Fruit fly (Drosophila melanogaster) whole organism, adult: ENCODE data around the gene cv-c.

Experiments
- cic ChIP-seq: fragments of 200-800 bp; sonication (Bioruptor generic); optimal IDR thresholded peaks from 2 replicates; lab custom pipeline; 2017; ENCODE audit warnings: missing biosample characterization, mild to moderate bottlenecking, missing genetic modification characterization, moderate library complexity
- cnc ChIP-seq, 2 experiments: fragments of >200 bp; optimal IDR thresholded peaks; 2 replicates each; lab custom pipeline; 2017
- toe ChIP-seq: fragments of 200-800 bp; sonication (Bioruptor generic); optimal IDR thresholded peaks from 2 replicates; lab custom pipeline; 2016; ENCODE audit warnings: missing biosample characterization, missing genetic modification characterization

DNA sequence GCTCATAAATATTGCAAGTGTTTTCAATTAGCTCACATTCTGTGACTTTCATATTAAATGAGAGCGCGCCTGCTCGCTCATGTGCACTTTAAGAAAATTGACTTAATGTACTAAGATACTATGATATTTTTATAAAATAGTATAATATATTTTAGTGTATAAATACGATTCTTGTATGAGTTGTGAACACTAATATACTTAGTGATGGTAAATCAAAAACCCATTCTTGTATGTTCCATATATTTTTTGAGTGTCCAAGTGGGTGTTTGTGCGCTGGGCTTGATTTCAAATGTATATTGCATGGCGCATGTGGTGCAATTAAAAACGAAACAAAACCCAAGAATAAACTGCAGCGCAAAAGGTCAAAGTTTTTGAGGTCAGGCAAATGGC, 107.7 kb downstream of the cv-c start:
- no peak for TF ChIP-seq cic (GFP tag; lab: Kevin White, UChicago)
- no peak for TF ChIP-seq cnc (optimal IDR thresholded peaks at IDR 0.05; lab: Kevin White, UChicago)
- no peak for TF ChIP-seq toe (GFP tag; lab: Kevin White, UChicago)
